Fruit fly (Drosophila melanogaster): ENCODE measurements around the gene a10.

DNA sequence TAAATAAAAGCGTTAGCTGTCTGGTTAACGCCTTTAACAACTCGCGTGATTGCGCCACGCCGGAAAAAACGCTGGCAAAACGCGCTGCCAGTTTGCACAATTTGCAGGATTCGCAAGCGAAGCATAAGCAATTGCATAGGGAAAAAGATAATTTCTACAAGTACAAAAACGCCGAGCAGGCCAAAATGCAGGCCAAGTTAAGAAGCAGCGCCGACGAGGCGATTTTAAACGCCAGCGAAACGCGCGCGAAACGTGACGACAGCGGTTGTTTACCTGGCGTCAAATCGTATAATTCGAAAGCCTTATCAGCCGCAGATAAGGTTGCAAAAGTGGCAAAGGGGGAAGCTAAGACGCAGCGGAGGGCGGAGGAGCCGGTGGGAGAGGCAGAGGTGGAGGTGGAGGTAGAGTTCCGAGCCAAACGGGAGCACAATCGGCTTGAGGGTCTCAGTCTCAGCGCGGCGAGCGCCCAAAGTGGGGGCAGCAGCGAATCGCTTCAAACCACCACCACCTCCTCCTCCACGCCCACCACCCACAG lies 42.4 kb downstream of the a10 start:
- TF ChIP-seq h (GFP tag; optimal IDR thresholded peaks at IDR 0.05) (peak; percentile 73), OdsH (GFP tag; optimal IDR thresholded peaks at IDR 0.05) (peak; percentile 3)

Measured in whole organism, wandering third instar larva.